Fruit fly (Drosophila melanogaster): ENCODE measurements around the gene Prosbeta2.

DNA sequence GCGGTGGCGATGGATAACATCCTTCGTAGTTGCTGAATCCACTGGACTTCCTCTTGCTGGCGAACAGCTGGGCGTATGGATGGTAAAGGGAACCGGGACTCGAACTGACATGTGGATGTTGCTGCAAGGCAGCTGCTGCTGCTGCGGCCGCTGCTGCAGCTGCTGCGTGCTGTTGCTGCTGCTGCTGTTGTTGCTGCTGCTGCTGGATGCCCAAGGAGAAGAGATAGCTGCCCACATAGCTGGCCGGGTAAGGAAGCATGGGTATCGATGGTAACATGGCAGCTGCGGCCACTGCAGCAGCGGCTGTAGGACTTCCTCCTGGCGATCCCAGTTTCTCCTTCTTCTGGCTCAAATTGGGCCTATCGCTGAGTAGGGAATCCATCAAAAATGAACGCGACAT, 43.7 kb downstream of the Prosbeta2 start:
- TF ChIP-seq CG8478 (optimal IDR thresholded peaks at IDR 0.05) (no peak), CTCF (optimal IDR thresholded peaks at IDR 0.05) (no peak)

All from S2 (cell line).